Fruit fly (Drosophila melanogaster) whole organism, embryonic: Measurements from ENCODE around the gene CG3349.
A peak's percentile ranks its signal among the peaks of the same experiment; 100 is the strongest.

Experiments
- Atf6 ChIP-seq: fragments of 200-800 bp; sonication (Bioruptor generic); IDR thresholded peaks from 2 replicates; pipeline ENCODE4 v1.3.6; 2022; ENCODE audit warnings: missing biosample characterization, missing genetic modification characterization
- B-H1 ChIP-seq: fragments of 200-800 bp; sonication (Bioruptor generic); IDR thresholded peaks from 3 replicates; pipeline ENCODE4 v1.3.6; 2022; ENCODE audit warnings: missing biosample characterization, missing genetic modification characterization
- Blimp-1 ChIP-seq: fragments of 200-800 bp; sonication (Bioruptor generic); optimal IDR thresholded peaks from 3 replicates; lab custom pipeline; 2018; ENCODE audit warnings: missing biosample characterization, missing genetic modification characterization, mild to moderate bottlenecking, moderate library complexity, missing genetic modification reagents
- Bteb2 ChIP-seq: fragments of 200-800 bp; sonication (Bioruptor generic); optimal IDR thresholded peaks from 2 replicates; lab custom pipeline; 2016; ENCODE audit warnings: missing biosample characterization, missing genetic modification characterization
- C15 ChIP-seq: fragments of 200-800 bp; sonication (Bioruptor generic); IDR thresholded peaks from 3 replicates; pipeline ENCODE4 v1.3.6; 2022; ENCODE audit warnings: missing biosample characterization, missing genetic modification characterization
- CG10267 ChIP-seq: fragments of 200-800 bp; sonication (Bioruptor generic); optimal IDR thresholded peaks from 2 replicates; lab custom pipeline; 2018; ENCODE audit warnings: missing biosample characterization, mild to moderate bottlenecking, missing genetic modification characterization, moderate library complexity
- CG11696 ChIP-seq: fragments of 200-800 bp; sonication (Bioruptor generic); IDR thresholded peaks from 2 replicates; pipeline ENCODE4 v1.3.6; 2022; ENCODE audit warnings: missing biosample characterization, missing genetic modification characterization
- CG15514 ChIP-seq: fragments of 200-800 bp; sonication (Bioruptor generic); optimal IDR thresholded peaks from 3 replicates; lab custom pipeline; 2017; ENCODE audit warnings: missing biosample characterization, missing genetic modification characterization, mild to moderate bottlenecking, moderate library complexity, missing genetic modification reagents
- CG15601 ChIP-seq: fragments of 200-800 bp; sonication (Bioruptor generic); optimal IDR thresholded peaks from 3 replicates; lab custom pipeline; 2019; ENCODE audit warnings: missing biosample characterization, mild to moderate bottlenecking, missing genetic modification characterization, moderate library complexity
- CG1647 ChIP-seq: fragments of 200-800 bp; sonication (Bioruptor generic); optimal IDR thresholded peaks from 3 replicates; lab custom pipeline; 2016; ENCODE audit warnings: missing biosample characterization, missing genetic modification characterization
- CG17186 ChIP-seq: fragments of 200-800 bp; sonication (Bioruptor generic); optimal IDR thresholded peaks from 3 replicates; lab custom pipeline; 2017; ENCODE audit warnings: missing biosample characterization, missing genetic modification reagents, missing genetic modification characterization
- CG17385 ChIP-seq: fragments of 200-800 bp; sonication (Bioruptor generic); optimal IDR thresholded peaks from 3 replicates; lab custom pipeline; 2018; ENCODE audit warnings: missing biosample characterization, mild to moderate bottlenecking, missing genetic modification characterization
- CG17612 ChIP-seq: fragments of 200-800 bp; sonication (Bioruptor generic); IDR thresholded peaks from 2 replicates; pipeline ENCODE4 v1.3.6; 2022; ENCODE audit warnings: missing biosample characterization, missing genetic modification characterization
- CG17802 ChIP-seq: fragments of 200-800 bp; sonication (Bioruptor generic); optimal IDR thresholded peaks from 2 replicates; lab custom pipeline; 2018; ENCODE audit warnings: missing biosample characterization, mild to moderate bottlenecking, missing genetic modification characterization, moderate library complexity
- CG18011 ChIP-seq: fragments of 200-800 bp; sonication (Bioruptor generic); optimal IDR thresholded peaks from 2 replicates; lab custom pipeline; 2017; ENCODE audit warnings: missing biosample characterization, missing genetic modification characterization, mild to moderate bottlenecking, moderate library complexity, missing genotype
- CG18476 ChIP-seq: fragments of 200-800 bp; sonication (Bioruptor generic); optimal IDR thresholded peaks from 2 replicates; lab custom pipeline; 2016; ENCODE audit warnings: missing biosample characterization, mild to moderate bottlenecking, missing genetic modification characterization
- CG2120 ChIP-seq: fragments of 200-800 bp; sonication (Bioruptor generic); optimal IDR thresholded peaks from 3 replicates; lab custom pipeline; 2016; ENCODE audit warnings: missing biosample characterization, missing genetic modification characterization
- CG4328 ChIP-seq: fragments of 200-800 bp; sonication (Bioruptor generic); optimal IDR thresholded peaks from 3 replicates; lab custom pipeline; 2017; ENCODE audit warnings: missing biosample characterization, missing genetic modification reagents, missing genetic modification characterization
- CG4424 ChIP-seq: fragments of 200-800 bp; sonication (Bioruptor generic); optimal IDR thresholded peaks from 3 replicates; lab custom pipeline; 2016; ENCODE audit warnings: missing biosample characterization, missing genetic modification characterization
- CG6254 ChIP-seq: fragments of 200-800 bp; sonication (Bioruptor generic); optimal IDR thresholded peaks from 3 replicates; lab custom pipeline; 2017; ENCODE audit warnings: mild to moderate bottlenecking, missing biosample characterization, missing genetic modification reagents, missing genetic modification characterization
- CG7839 ChIP-seq: fragments of 200-800 bp; sonication (Bioruptor generic); optimal IDR thresholded peaks from 3 replicates; lab custom pipeline; 2018; ENCODE audit warnings: missing biosample characterization, mild to moderate bottlenecking, missing genetic modification characterization, moderate library complexity
- CG8388 ChIP-seq: fragments of 200-800 bp; sonication (Bioruptor generic); optimal IDR thresholded peaks from 2 replicates; lab custom pipeline; 2019; ENCODE audit warnings: missing biosample characterization, mild to moderate bottlenecking, missing genetic modification characterization, moderate library complexity
- CG8924 ChIP-seq: fragments of 200-800 bp; optimal IDR thresholded peaks from 3 replicates; lab custom pipeline; 2019; ENCODE audit warnings: missing biosample characterization, mild to moderate bottlenecking, missing genetic modification characterization, moderate library complexity
- ERR ChIP-seq: fragments of 200-800 bp; sonication (Bioruptor generic); optimal IDR thresholded peaks from 2 replicates; lab custom pipeline; 2016; ENCODE audit warnings: missing biosample characterization, missing genetic modification characterization
- Ets65A ChIP-seq: fragments of 200-800 bp; sonication (Bioruptor generic); peaks from one replicate; lab custom pipeline; 2016; ENCODE audit warnings: missing biosample characterization, missing genetic modification characterization
- HLH54F ChIP-seq: fragments of 200-800 bp; sonication (Bioruptor generic); optimal IDR thresholded peaks from 3 replicates; lab custom pipeline; 2016; ENCODE audit warnings: missing biosample characterization, missing genetic modification characterization
- MTF-1 ChIP-seq: fragments of 200-800 bp; sonication (Bioruptor generic); optimal IDR thresholded peaks from 2 replicates; lab custom pipeline; 2018; ENCODE audit warnings: missing biosample characterization, mild to moderate bottlenecking, missing genetic modification characterization, borderline replicate concordance
- Mad ChIP-seq: fragments of 200-800 bp; sonication (Bioruptor generic); optimal IDR thresholded peaks from 2 replicates; lab custom pipeline; 2016; ENCODE audit warnings: missing biosample characterization, missing genetic modification characterization
- Nf-YB ChIP-seq: fragments of 200-800 bp; sonication (Bioruptor generic); optimal IDR thresholded peaks from 3 replicates; lab custom pipeline; 2019; ENCODE audit warnings: missing biosample characterization, mild to moderate bottlenecking, missing genetic modification characterization, moderate library complexity
- Nf-YC ChIP-seq: fragments of 200-800 bp; optimal IDR thresholded peaks from 3 replicates; lab custom pipeline; 2019; ENCODE audit warnings: missing biosample characterization, mild to moderate bottlenecking, missing genetic modification characterization, moderate library complexity
- Sox102F ChIP-seq: fragments of 200-800 bp; sonication (Bioruptor generic); optimal IDR thresholded peaks from 2 replicates; lab custom pipeline; 2018; ENCODE audit warnings: missing biosample characterization, mild to moderate bottlenecking, missing genetic modification characterization, moderate library complexity
- Taf1 ChIP-seq: fragments of 200-800 bp; sonication (Bioruptor generic); IDR thresholded peaks from 2 replicates; pipeline ENCODE4 v1.3.6; 2022; ENCODE audit warnings: missing biosample characterization, missing genetic modification characterization
- Vsx1 ChIP-seq: fragments of 200-800 bp; sonication (Bioruptor generic); optimal IDR thresholded peaks from 2 replicates; lab custom pipeline; 2017; ENCODE audit warnings: missing biosample characterization, mild to moderate bottlenecking, missing genetic modification characterization, missing genetic modification reagents
- ato ChIP-seq: fragments of 200-800 bp; sonication (Bioruptor generic); IDR thresholded peaks from 2 replicates; pipeline ENCODE4 v1.3.6; 2022; ENCODE audit warnings: missing biosample characterization, missing genetic modification characterization; ENCODE audit not compliant: partially characterized antibody
- dysf ChIP-seq: fragments of 200-800 bp; sonication (Bioruptor generic); IDR thresholded peaks from 3 replicates; pipeline ENCODE4 v1.3.6; 2022; ENCODE audit warnings: missing biosample characterization, missing genetic modification characterization
- fd64A ChIP-seq: fragments of 200-800 bp; sonication (Bioruptor generic); optimal IDR thresholded peaks from 3 replicates; lab custom pipeline; 2018; ENCODE audit warnings: missing biosample characterization, mild to moderate bottlenecking, missing genetic modification characterization
- gcm2 ChIP-seq: fragments of 200-800 bp; sonication (Bioruptor generic); optimal IDR thresholded peaks from 2 replicates; lab custom pipeline; 2016; ENCODE audit warnings: missing biosample characterization, missing genetic modification characterization
- gem ChIP-seq: fragments of 200-800 bp; sonication (Bioruptor generic); optimal IDR thresholded peaks from 2 replicates; lab custom pipeline; 2019; ENCODE audit warnings: missing biosample characterization, mild to moderate bottlenecking, missing genetic modification characterization, moderate library complexity
- hkb ChIP-seq, 2 experiments: fragments of 200-800 bp in 1 of 2; fragments of >200 bp in 1 of 2; sonication (Bioruptor generic) in 1 of 2; IDR thresholded peaks in 1 of 2; optimal IDR thresholded peaks in 1 of 2; 2 replicates each; pipeline versions ENCODE4 v1.3.6 to Lab custom; 2017 to 2022; ENCODE audit warnings: missing biosample characterization in 1 of 2, missing genetic modification characterization in 1 of 2
- jumu ChIP-seq: fragments of 200-800 bp; sonication (Bioruptor generic); optimal IDR thresholded peaks from 3 replicates; lab custom pipeline; 2016; ENCODE audit warnings: missing biosample characterization, missing genetic modification characterization
- luna ChIP-seq: fragments of 200-800 bp; sonication (Bioruptor generic); optimal IDR thresholded peaks from 2 replicates; lab custom pipeline; 2016; ENCODE audit warnings: missing biosample characterization, missing genetic modification characterization
- nerfin-1 ChIP-seq: fragments of 200-800 bp; sonication (Bioruptor generic); optimal IDR thresholded peaks from 3 replicates; lab custom pipeline; 2019; ENCODE audit warnings: missing biosample characterization, mild to moderate bottlenecking, missing genetic modification characterization, moderate library complexity
- onecut ChIP-seq: fragments of 200-800 bp; sonication (Bioruptor generic); IDR thresholded peaks from 2 replicates; pipeline ENCODE4 v1.3.6; 2022; ENCODE audit warnings: missing biosample characterization, missing genetic modification characterization
- pb ChIP-seq: fragments of 200-800 bp; sonication (Bioruptor generic); optimal IDR thresholded peaks from 3 replicates; lab custom pipeline; 2016; ENCODE audit warnings: missing biosample characterization, missing genetic modification characterization
- tll ChIP-seq, 2 experiments: fragments of 200-800 bp in 1 of 2; fragments of >200 bp in 1 of 2; sonication (Bioruptor generic) in 1 of 2; optimal IDR thresholded peaks; 2 replicates each; lab custom pipeline; 2017 to 2019; ENCODE audit warnings: missing biosample characterization in 2 of 2, missing genetic modification characterization in 2 of 2, mild to moderate bottlenecking in 1 of 2, moderate library complexity in 1 of 2
- trh ChIP-seq: fragments of 200-800 bp; sonication (Bioruptor generic); optimal IDR thresholded peaks from 2 replicates; lab custom pipeline; 2016; ENCODE audit warnings: missing biosample characterization, missing genetic modification characterization
- zfh2 ChIP-seq: fragments of 200-800 bp; sonication (Bioruptor generic); optimal IDR thresholded peaks from 2 replicates; lab custom pipeline; 2016; ENCODE audit warnings: missing biosample characterization, missing genetic modification characterization

CG3349 gene

dm6 chr3L:14977536-14978495 is 1.6 kb upstream of the CG3349 start (continued):
- TF ChIP-seq CG7839 (tag; lab: Kevin White, UChicago) (peak; percentile 47), CG18476 (GFP tag; lab: Kevin White, UChicago) (peak; percentile 24), dysf (no peak), onecut (GFP tag; lab: Robert Waterston, UW) (no peak; the same call in 1 of the 2 replicates), jumu (GFP tag; lab: Kevin White, UChicago) (no peak), CG17186 (GFP tag; lab: Kevin White, UChicago) (no peak), CG2120 (GFP tag; lab: Kevin White, UChicago) (no peak), CG8924 (tag; lab: Kevin White, UChicago) (peak; percentile 42), fd64A (GFP tag; lab: Kevin White, UChicago) (peak; percentile 43), CG17385 (GFP tag; lab: Kevin White, UChicago) (peak; percentile 39), Sox102F (peak; percentile 52), CG11696 (GFP tag; lab: Robert Waterston, UW) (no peak), gcm2 (GFP tag; lab: Kevin White, UChicago) (no peak), ato (GFP tag; lab: Robert Waterston, UW) (peak; percentile 38; the same call in 1 of the 2 replicates), tll (GFP tag; optimal IDR thresholded peaks at IDR 0.05; lab: Kevin White, UChicago) (peak in 1 of 2 experiments; percentile 93), CG15514 (GFP tag; lab: Kevin White, UChicago) (no peak), pb (GFP tag; lab: Kevin White, UChicago) (no peak), C15 (no peak), CG18011 (no peak), CG4328 (no peak), hkb (optimal IDR thresholded peaks at IDR 0.05; lab: Kevin White, UChicago) (no peak), hkb (GFP tag; IDR thresholded peaks at IDR 0.05; lab: Robert Waterston, UW) (peak; percentile 68), ERR (GFP tag; lab: Kevin White, UChicago) (no peak), Ets65A (GFP tag; lab: Kevin White, UChicago) (peak; percentile 90), gem (tag; lab: Kevin White, UChicago) (peak; percentile 64), CG4424 (GFP tag; lab: Kevin White, UChicago) (peak; percentile 74), zfh2 (GFP tag; lab: Kevin White, UChicago) (no peak), nerfin-1 (no peak), Mad (GFP tag; lab: Kevin White, UChicago) (no peak), Blimp-1 (GFP tag; lab: Kevin White, UChicago) (peak; percentile 7), HLH54F (GFP tag; lab: Kevin White, UChicago) (no peak), Bteb2 (GFP tag; lab: Kevin White, UChicago) (no peak), Atf6 (0 out of 2 replicates have a peak, but pooled peaks have one; percentile 8), MTF-1 (GFP tag; lab: Kevin White, UChicago) (peak; percentile 38), CG17612 (GFP tag; lab: Robert Waterston, UW) (no peak), CG6254 (GFP tag; lab: Kevin White, UChicago) (no peak), Taf1 (GFP tag; lab: Robert Waterston, UW) (no peak), CG15601 (no peak), Nf-YC (tag; lab: Kevin White, UChicago) (peak; percentile 46), trh (GFP tag; lab: Kevin White, UChicago) (no peak), Nf-YB (GFP tag; lab: Kevin White, UChicago) (peak; percentile 37), CG10267 (peak; percentile 47), luna (GFP tag; lab: Kevin White, UChicago) (no peak), CG17802 (tag; lab: Kevin White, UChicago) (no peak), CG8388 (peak; percentile 17), CG1647 (GFP tag; lab: Kevin White, UChicago) (no peak), B-H1 (no peak; the same call in 2 of the 3 replicates), Vsx1 (no peak)
